Worm (Caenorhabditis elegans) whole organism, late embryonic: ENCODE data around the gene twk-5.

Source experiments
- dmd-4 ChIP-seq: sonication (generic microtip); optimal IDR thresholded peaks from 2 replicates; lab custom pipeline; 2016; ENCODE audit warnings: borderline replicate concordance, missing genetic modification characterization, missing compliant biosample characterization
- pha-4 ChIP-seq: fragments of 150-350 bp; optimal IDR thresholded peaks from 2 replicates; lab custom pipeline; 2018; ENCODE audit warnings: missing biosample characterization, missing genetic modification reagents, missing genetic modification characterization
- tbx-2 ChIP-seq: sonication (generic microtip); optimal IDR thresholded peaks from 2 replicates; lab custom pipeline; 2016; ENCODE audit warnings: missing genetic modification characterization, missing compliant biosample characterization

ce11 chrII:11473525-11474181, 11.4 kb downstream of the twk-5 start, which contains the start of the genes metl-1 and W02B12.11:
- peak; percentile 46 for TF ChIP-seq tbx-2
- no peak for TF ChIP-seq dmd-4 (tag; lab: Kevin White, UChicago)
- no peak for TF ChIP-seq pha-4
